Worm (Caenorhabditis elegans) whole organism, young adult: ENCODE measurements around the gene srpa-72.

Experiments
- B0019.2 ChIP-seq: fragments of 200-800 bp; sonication (Bioruptor generic); conservative IDR thresholded peaks from 2 replicates; pipeline ENCODE4 v1.3.6; 2022; ENCODE audit warnings: missing genetic modification reagents, missing genetic modification characterization, missing compliant biosample characterization
- B0261.1 ChIP-seq: sonication (generic microtip); optimal IDR thresholded peaks from 2 replicates; lab custom pipeline; 2016; ENCODE audit warnings: mild to moderate bottlenecking, missing genetic modification characterization, moderate library complexity, missing compliant biosample characterization
- B0336.3 ChIP-seq: fragments of 200-800 bp; sonication (Bioruptor generic); IDR thresholded peaks from 2 replicates; pipeline ENCODE4 v1.3.6; 2022; ENCODE audit warnings: missing genetic modification characterization, missing compliant biosample characterization
- C17E4.6 ChIP-seq: fragments of 200-800 bp; sonication (Bioruptor generic); IDR thresholded peaks from 2 replicates; pipeline ENCODE4 v1.3.6; 2022; ENCODE audit warnings: missing genetic modification reagents, missing genetic modification characterization, missing compliant biosample characterization
- F37B4.10 ChIP-seq: fragments of 200-800 bp; sonication (Bioruptor generic); IDR thresholded peaks from 2 replicates; pipeline ENCODE4 v1.3.6; 2022; ENCODE audit warnings: missing genetic modification characterization, missing compliant biosample characterization
- F52B5.7 ChIP-seq: sonication (generic microtip); optimal IDR thresholded peaks from 2 replicates; lab custom pipeline; 2016; ENCODE audit warnings: mild to moderate bottlenecking, missing genetic modification characterization, missing compliant biosample characterization
- K12H6.12 ChIP-seq: fragments of 200-800 bp; sonication (Bioruptor generic); optimal IDR thresholded peaks from 2 replicates; lab custom pipeline; 2018; ENCODE audit warnings: mild to moderate bottlenecking, missing genetic modification characterization, missing compliant biosample characterization
- Y79H2A.3 ChIP-seq: fragments of 200-800 bp; sonication (Bioruptor generic); conservative IDR thresholded peaks from 2 replicates; pipeline ENCODE4 v1.3.6; 2022; ENCODE audit warnings: missing genetic modification reagents, missing genetic modification characterization, missing compliant biosample characterization
- ama-1 ChIP-seq, 3 experiments: fragments of 150-350 bp in 1 of 3; sonication (generic microtip) in 2 of 3; optimal IDR thresholded peaks; 2 replicates each; lab custom pipeline; 2014 to 2018; ENCODE audit warnings: missing biosample characterization in 2 of 3, missing genetic modification characterization in 2 of 3, missing genetic modification reagents in 2 of 3
- athp-1 ChIP-seq: sonication (generic microtip); optimal IDR thresholded peaks from 2 replicates; lab custom pipeline; 2017; ENCODE audit warnings: mild to moderate bottlenecking, missing genetic modification characterization, missing compliant biosample characterization
- attf-5 ChIP-seq: fragments of 200-800 bp; sonication (Bioruptor generic); optimal IDR thresholded peaks from 2 replicates; lab custom pipeline; 2018; ENCODE audit warnings: mild to moderate bottlenecking, missing genetic modification characterization, missing compliant biosample characterization
- ccch-3 ChIP-seq: fragments of 200-800 bp; sonication (Bioruptor generic); optimal IDR thresholded peaks from 2 replicates; lab custom pipeline; 2018; ENCODE audit warnings: mild to moderate bottlenecking, missing genetic modification characterization, missing compliant biosample characterization
- ceh-100 ChIP-seq: fragments of 200-800 bp; sonication (Bioruptor generic); IDR thresholded peaks from 2 replicates; pipeline ENCODE4 v1.3.6; 2022; ENCODE audit warnings: missing genetic modification reagents, missing genetic modification characterization, missing compliant biosample characterization
- ceh-58 ChIP-seq: fragments of 200-800 bp; sonication (Bioruptor generic); IDR thresholded peaks from 2 replicates; pipeline ENCODE4 v1.3.6; 2022; ENCODE audit warnings: missing genetic modification characterization, missing compliant biosample characterization
- die-1 ChIP-seq: sonication (generic microtip); optimal IDR thresholded peaks from 2 replicates; lab custom pipeline; 2016; ENCODE audit warnings: missing genotype, mild to moderate bottlenecking, missing genetic modification characterization, missing compliant biosample characterization
- dox-1 ChIP-seq: fragments of 200-800 bp; sonication (Bioruptor generic); IDR thresholded peaks from 2 replicates; pipeline ENCODE4 v1.3.6; 2022; ENCODE audit warnings: missing genetic modification reagents, missing genetic modification characterization, missing compliant biosample characterization
- ekl-4 ChIP-seq: fragments of 200-800 bp; sonication (Bioruptor generic); IDR thresholded peaks from 2 replicates; pipeline ENCODE4 v1.3.6; 2022; ENCODE audit warnings: missing genetic modification reagents, missing genetic modification characterization, missing compliant biosample characterization
- hmg-1.2 ChIP-seq: fragments of 200-800 bp; sonication (Bioruptor generic); IDR thresholded peaks from 2 replicates; pipeline ENCODE4 v1.3.6; 2022; ENCODE audit warnings: missing genetic modification reagents, missing genetic modification characterization, missing compliant biosample characterization
- hrde-1 ChIP-seq: sonication (generic microtip); optimal IDR thresholded peaks from 2 replicates; lab custom pipeline; 2016; ENCODE audit warnings: missing genetic modification characterization, mild to moderate bottlenecking, missing compliant biosample characterization, moderate library complexity, missing genotype, missing genetic modification reagents, borderline replicate concordance
- let-607 ChIP-seq, 2 experiments: fragments of 200-800 bp in 1 of 2; sonication (Bioruptor generic) in 1 of 2; sonication (generic microtip) in 1 of 2; optimal IDR thresholded peaks; 2 replicates each; lab custom pipeline; 2016 to 2018; ENCODE audit warnings: mild to moderate bottlenecking in 2 of 2, missing compliant biosample characterization in 2 of 2, missing genetic modification characterization in 2 of 2, moderate library complexity in 2 of 2, missing genotype in 1 of 2
- lin-26 ChIP-seq: fragments of 200-800 bp; sonication (Bioruptor generic); IDR thresholded peaks from 2 replicates; pipeline ENCODE4 v1.3.6; 2022; ENCODE audit warnings: missing genetic modification reagents, missing genetic modification characterization, missing compliant biosample characterization
- lsy-27 ChIP-seq: sonication (generic microtip); optimal IDR thresholded peaks from 2 replicates; lab custom pipeline; 2017; ENCODE audit warnings: missing genetic modification characterization, mild to moderate bottlenecking, missing compliant biosample characterization, antibody characterized with exemption, missing genotype, borderline replicate concordance; ENCODE audit not compliant: insufficient read depth
- madf-10 ChIP-seq: sonication (generic microtip); optimal IDR thresholded peaks from 2 replicates; lab custom pipeline; 2016; ENCODE audit warnings: mild to moderate bottlenecking, missing genetic modification characterization, missing compliant biosample characterization
- madf-6 ChIP-seq: fragments of 200-800 bp; sonication (Bioruptor generic); IDR thresholded peaks from 2 replicates; pipeline ENCODE4 v1.3.6; 2022; ENCODE audit warnings: missing genetic modification reagents, missing genetic modification characterization, missing compliant biosample characterization
- madf-8 ChIP-seq: fragments of 200-800 bp; sonication (Bioruptor generic); conservative IDR thresholded peaks from 2 replicates; pipeline ENCODE4 v1.3.6; 2022; ENCODE audit warnings: missing genetic modification reagents, missing genetic modification characterization, missing compliant biosample characterization
- mcd-1 ChIP-seq: fragments of 200-800 bp; sonication (Bioruptor generic); IDR thresholded peaks from 2 replicates; pipeline ENCODE4 v1.3.6; 2022; ENCODE audit warnings: missing genetic modification reagents, missing genetic modification characterization, missing compliant biosample characterization
- mel-28 ChIP-seq: sonication (generic microtip); optimal IDR thresholded peaks from 2 replicates; lab custom pipeline; 2016; ENCODE audit warnings: borderline replicate concordance, mild to moderate bottlenecking, missing genetic modification characterization, missing compliant biosample characterization
- nfyb-1 ChIP-seq: fragments of 200-800 bp; sonication (Bioruptor generic); IDR thresholded peaks from 2 replicates; pipeline ENCODE4 v1.3.6; 2022; ENCODE audit warnings: missing genetic modification reagents, missing genetic modification characterization, missing compliant biosample characterization
- pbrm-1 ChIP-seq: fragments of 200-800 bp; sonication (Bioruptor generic); IDR thresholded peaks from 2 replicates; pipeline ENCODE4 v1.3.6; 2022; ENCODE audit warnings: missing genetic modification reagents, missing genetic modification characterization, missing compliant biosample characterization
- rec-8 ChIP-seq, 2 experiments: sonication (generic microtip); optimal IDR thresholded peaks; 2 replicates each; lab custom pipeline; 2016; ENCODE audit warnings: mild to moderate bottlenecking in 2 of 2, missing genetic modification characterization in 2 of 2, missing genetic modification reagents in 2 of 2, missing genotype in 2 of 2, missing biosample characterization in 1 of 2, missing compliant biosample characterization in 1 of 2, moderate library complexity in 1 of 2
- repo-1 ChIP-seq: sonication (generic microtip); optimal IDR thresholded peaks from 2 replicates; lab custom pipeline; 2017; ENCODE audit warnings: mild to moderate bottlenecking, missing genetic modification characterization, missing compliant biosample characterization
- snpc-4 ChIP-seq, 5 experiments: fragments of 150-350 bp in 1 of 5; sonication (generic microtip) in 4 of 5; optimal IDR thresholded peaks; 2 replicates each; lab custom pipeline; 2014 to 2018; ENCODE audit warnings: missing genetic modification characterization in 5 of 5, missing biosample characterization in 3 of 5, antibody characterized with exemption in 2 of 5, mild to moderate bottlenecking in 2 of 5, missing compliant biosample characterization in 2 of 5, missing genotype in 2 of 5, moderate library complexity in 2 of 5, missing genetic modification reagents in 1 of 5
- sptf-2 ChIP-seq: fragments of 200-800 bp; sonication (Bioruptor generic); optimal IDR thresholded peaks from 2 replicates; lab custom pipeline; 2018; ENCODE audit warnings: mild to moderate bottlenecking, missing genetic modification characterization, missing compliant biosample characterization
- unc-62 ChIP-seq: fragments of 150-350 bp; optimal IDR thresholded peaks from 2 replicates; lab custom pipeline; 2014; ENCODE audit warnings: missing biosample characterization, missing genetic modification reagents, missing genetic modification characterization
- zfh-2 ChIP-seq: fragments of 200-800 bp; sonication (Bioruptor generic); conservative IDR thresholded peaks from 2 replicates; pipeline ENCODE4 v1.3.6; 2022; ENCODE audit warnings: missing genetic modification reagents, missing genetic modification characterization, missing compliant biosample characterization
- zim-3 ChIP-seq: sonication (generic microtip); optimal IDR thresholded peaks from 2 replicates; lab custom pipeline; 2017; ENCODE audit warnings: mild to moderate bottlenecking, missing genetic modification characterization, moderate library complexity, missing compliant biosample characterization
- ztf-18 ChIP-seq: sonication (generic microtip); optimal IDR thresholded peaks from 2 replicates; lab custom pipeline; 2016; ENCODE audit warnings: missing genotype, mild to moderate bottlenecking, missing genetic modification characterization, missing compliant biosample characterization
- ztf-28 ChIP-seq: fragments of 200-800 bp; sonication (Bioruptor generic); IDR thresholded peaks from 2 replicates; pipeline ENCODE4 v1.3.6; 2022; ENCODE audit warnings: missing genetic modification reagents, missing genetic modification characterization, missing compliant biosample characterization

Gene srpa-72

ce11 chrII:2747956-2748621 lies 39.2 kb upstream of the srpa-72 start (continued):
- TF ChIP-seq C17E4.6 (GFP tag; lab: Robert Waterston, UW) (no peak), sptf-2 (GFP tag; lab: Kevin White, UChicago) (no peak), snpc-4 (GFP tag; optimal IDR thresholded peaks at IDR 0.05; lab: Kevin White, UChicago) (peak; percentile 57), snpc-4 (tag; optimal IDR thresholded peaks at IDR 0.05; lab: Kevin White, UChicago) (peak in 3 of 4 experiments; percentile 40 to 66 (median 52)), die-1 (tag; lab: Kevin White, UChicago) (no peak), repo-1 (tag; lab: Kevin White, UChicago) (no peak), hmg-1.2 (GFP tag; lab: Robert Waterston, UW) (peak; percentile 57; the same call in 1 of the 2 replicates), madf-8 (GFP tag; lab: Robert Waterston, UW) (no peak), ccch-3 (GFP tag; lab: Kevin White, UChicago) (no peak), pbrm-1 (GFP tag; lab: Robert Waterston, UW) (no peak), zfh-2 (GFP tag; lab: Robert Waterston, UW) (peak; percentile 46; the same call in 1 of the 2 replicates), unc-62 (no peak), mel-28 (tag; lab: Kevin White, UChicago) (no peak), Y79H2A.3 (GFP tag; lab: Robert Waterston, UW) (no peak), ztf-28 (GFP tag; lab: Robert Waterston, UW) (no peak), mcd-1 (GFP tag; lab: Robert Waterston, UW) (0 out of 2 replicates have a peak, but pooled peaks have one; percentile 37), B0261.1 (no peak), K12H6.12 (peak; percentile 23), attf-5 (peak; percentile 2)

DNA sequence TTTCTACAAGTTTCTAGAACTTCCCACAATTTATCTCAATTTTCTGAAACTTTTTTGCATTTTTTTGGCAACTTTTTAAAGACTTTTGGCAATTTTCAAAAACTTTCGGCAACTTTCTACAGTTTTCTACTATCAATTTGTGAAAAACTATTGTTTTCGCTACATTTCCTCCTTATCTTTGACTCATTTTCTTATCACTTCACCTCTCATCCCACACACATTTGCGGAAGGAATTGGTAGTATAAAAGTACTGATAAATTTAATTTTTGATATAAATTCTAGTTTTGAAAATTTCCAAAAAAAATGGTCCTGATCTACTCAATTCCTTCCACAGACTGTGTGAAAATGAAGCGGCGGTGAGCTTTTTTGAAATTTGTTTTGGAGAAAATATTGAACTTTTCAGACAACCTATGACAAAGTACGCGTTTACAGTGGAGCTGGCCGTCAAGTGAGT lies 37.7 kb upstream of the srpa-72 start, which contains the start of gene F29A7.4:
TSS of gene F29A7.4 (plus strand) at position 404 of the 454 bp plus-strand sequence.
- TF ChIP-seq rec-8 (tag; optimal IDR thresholded peaks at IDR 0.05; lab: Kevin White, UChicago) (no peak), madf-6 (GFP tag; lab: Robert Waterston, UW) (no peak), K12H6.12 (no peak), ama-1 (optimal IDR thresholded peaks at IDR 0.05; lab: Kevin White, UChicago) (no peak), ama-1 (GFP tag; optimal IDR thresholded peaks at IDR 0.05; lab: Kevin White, UChicago) (no peak), zim-3 (tag; lab: Kevin White, UChicago) (no peak), dox-1 (GFP tag; lab: Robert Waterston, UW) (no peak), F52B5.7 (tag; lab: Kevin White, UChicago) (no peak), C17E4.6 (GFP tag; lab: Robert Waterston, UW) (no peak), lsy-27 (tag; lab: Kevin White, UChicago) (no peak), B0019.2 (no peak), lin-26 (GFP tag; lab: Robert Waterston, UW) (no peak), F37B4.10 (GFP tag; lab: Robert Waterston, UW) (no peak), let-607 (tag; optimal IDR thresholded peaks at IDR 0.05; lab: Kevin White, UChicago) (no peak), madf-10 (tag; lab: Kevin White, UChicago) (no peak)

- TF ChIP-seq ztf-28 (GFP tag; lab: Robert Waterston, UW) (no peak), athp-1 (tag; lab: Kevin White, UChicago) (peak; percentile 21), pbrm-1 (GFP tag; lab: Robert Waterston, UW) (0 out of 2 replicates have a peak, but pooled peaks have one; percentile 8), hrde-1 (tag; lab: Kevin White, UChicago) (peak; percentile 19), C17E4.6 (GFP tag; lab: Robert Waterston, UW) (no peak), ekl-4 (GFP tag; lab: Robert Waterston, UW) (0 out of 2 replicates have a peak, but pooled peaks have one; percentile 21), ceh-58 (no peak), madf-6 (GFP tag; lab: Robert Waterston, UW) (peak; percentile 43; the same call in 1 of the 2 replicates), nfyb-1 (0 out of 2 replicates have a peak, but pooled peaks have one; percentile 30), B0336.3 (GFP tag; lab: Robert Waterston, UW) (peak; percentile 51; the same call in 1 of the 2 replicates), ztf-18 (tag; lab: Kevin White, UChicago) (no peak), mcd-1 (GFP tag; lab: Robert Waterston, UW) (peak; percentile 54; the same call in 1 of the 2 replicates), ceh-100 (GFP tag; lab: Robert Waterston, UW) (no peak)
Observed at ce11 chrII:2751278-2751677, 36.0 kb upstream of the srpa-72 start.
